Worm (Caenorhabditis elegans): ENCODE measurements around the gene tlp-1.

ce11 chrIV:13750033-13750432, 46.2 kb upstream of the tlp-1 start, which contains the start of gene sorb-1:
- TF ChIP-seq nhr-11 (tag; optimal IDR thresholded peaks at IDR 0.05) (no peak), snpc-4 (tag; optimal IDR thresholded peaks at IDR 0.05) (no peak), mbf-1 (tag; optimal IDR thresholded peaks at IDR 0.05) (no peak), egl-27 (tag; optimal IDR thresholded peaks at IDR 0.05) (no peak), zag-1 (tag; optimal IDR thresholded peaks at IDR 0.05) (no peak)
